Worm (Caenorhabditis elegans) whole organism, young adult: Measurements from ENCODE around the gene clec-84.

Source experiments
- B0019.2 ChIP-seq: fragments of 200-800 bp; sonication (Bioruptor generic); conservative IDR thresholded peaks from 2 replicates; pipeline ENCODE4 v1.3.6; 2022; ENCODE audit warnings: missing genetic modification reagents, missing genetic modification characterization, missing compliant biosample characterization
- F39B2.1 ChIP-seq: fragments of 200-800 bp; sonication (Bioruptor generic); IDR thresholded peaks from 2 replicates; pipeline ENCODE4 v1.3.6; 2022; ENCODE audit warnings: missing genetic modification reagents, missing genetic modification characterization, missing compliant biosample characterization
- F55B11.4 ChIP-seq: sonication (generic microtip); optimal IDR thresholded peaks from 2 replicates; lab custom pipeline; 2016; ENCODE audit warnings: missing compliant biosample characterization, missing genetic modification characterization, borderline replicate concordance; ENCODE audit not compliant: insufficient read depth
- T26A5.8 ChIP-seq: sonication (generic microtip); optimal IDR thresholded peaks from 2 replicates; lab custom pipeline; 2016; ENCODE audit warnings: missing genetic modification characterization, missing compliant biosample characterization
- aptf-3 ChIP-seq: fragments of 200-800 bp; sonication (Bioruptor generic); IDR thresholded peaks from 2 replicates; pipeline ENCODE4 v1.3.6; 2022; ENCODE audit warnings: missing genetic modification characterization, missing compliant biosample characterization
- atf-7 ChIP-seq: sonication (generic microtip); optimal IDR thresholded peaks from 2 replicates; lab custom pipeline; 2017; ENCODE audit warnings: mild to moderate bottlenecking, missing genetic modification characterization, missing compliant biosample characterization
- attf-3 ChIP-seq: fragments of 200-800 bp; sonication (Bioruptor generic); conservative IDR thresholded peaks from 2 replicates; pipeline ENCODE4 v1.3.6; 2022; ENCODE audit warnings: missing genetic modification reagents, missing genetic modification characterization, missing compliant biosample characterization
- attf-5 ChIP-seq: fragments of 200-800 bp; sonication (Bioruptor generic); optimal IDR thresholded peaks from 2 replicates; lab custom pipeline; 2018; ENCODE audit warnings: mild to moderate bottlenecking, missing genetic modification characterization, missing compliant biosample characterization
- bed-1 ChIP-seq: fragments of 200-800 bp; sonication (Bioruptor generic); IDR thresholded peaks from 2 replicates; pipeline ENCODE4 v1.3.6; 2022; ENCODE audit warnings: missing genetic modification reagents, missing genetic modification characterization, missing compliant biosample characterization
- bed-2 ChIP-seq: fragments of 200-800 bp; sonication (Bioruptor generic); IDR thresholded peaks from 2 replicates; pipeline ENCODE4 v1.3.6; 2022; ENCODE audit warnings: missing genetic modification reagents, missing genetic modification characterization, missing compliant biosample characterization
- ccch-3 ChIP-seq: fragments of 200-800 bp; sonication (Bioruptor generic); optimal IDR thresholded peaks from 2 replicates; lab custom pipeline; 2018; ENCODE audit warnings: mild to moderate bottlenecking, missing genetic modification characterization, missing compliant biosample characterization
- cebp-1 ChIP-seq, 2 experiments: fragments of 200-800 bp in 1 of 2; sonication (Bioruptor generic) in 1 of 2; sonication (generic microtip) in 1 of 2; IDR thresholded peaks in 1 of 2; optimal IDR thresholded peaks in 1 of 2; 2 replicates each; pipeline versions ENCODE4 v1.3.6 to Lab custom; 2017 to 2022; ENCODE audit warnings: missing compliant biosample characterization in 2 of 2, missing genetic modification characterization in 2 of 2, mild to moderate bottlenecking in 1 of 2, missing genetic modification reagents in 1 of 2, moderate library complexity in 1 of 2
- ceh-58 ChIP-seq: fragments of 200-800 bp; sonication (Bioruptor generic); IDR thresholded peaks from 2 replicates; pipeline ENCODE4 v1.3.6; 2022; ENCODE audit warnings: missing genetic modification characterization, missing compliant biosample characterization
- ceh-91 ChIP-seq: fragments of 200-800 bp; sonication (Bioruptor generic); IDR thresholded peaks from 2 replicates; pipeline ENCODE4 v1.3.6; 2022; ENCODE audit warnings: missing genetic modification reagents, missing genetic modification characterization, missing compliant biosample characterization
- chd-7 ChIP-seq: sonication (generic microtip); optimal IDR thresholded peaks from 2 replicates; lab custom pipeline; 2016; ENCODE audit warnings: mild to moderate bottlenecking, missing genetic modification characterization, moderate library complexity, missing compliant biosample characterization
- die-1 ChIP-seq: sonication (generic microtip); optimal IDR thresholded peaks from 2 replicates; lab custom pipeline; 2016; ENCODE audit warnings: missing genotype, mild to moderate bottlenecking, missing genetic modification characterization, missing compliant biosample characterization
- dox-1 ChIP-seq: fragments of 200-800 bp; sonication (Bioruptor generic); IDR thresholded peaks from 2 replicates; pipeline ENCODE4 v1.3.6; 2022; ENCODE audit warnings: missing genetic modification reagents, missing genetic modification characterization, missing compliant biosample characterization
- dpff-1 ChIP-seq: sonication (generic microtip); optimal IDR thresholded peaks from 2 replicates; lab custom pipeline; 2017; ENCODE audit warnings: mild to moderate bottlenecking, missing genetic modification characterization, missing compliant biosample characterization
- dpl-1 ChIP-seq: fragments of 150-350 bp; optimal IDR thresholded peaks from 2 replicates; lab custom pipeline; 2014; ENCODE audit warnings: missing biosample characterization, missing genetic modification reagents, missing genetic modification characterization
- egrh-3 ChIP-seq: fragments of 200-800 bp; sonication (Bioruptor generic); IDR thresholded peaks from 2 replicates; pipeline ENCODE4 v1.3.6; 2022; ENCODE audit warnings: missing genetic modification reagents, missing genetic modification characterization, missing compliant biosample characterization
- ekl-4 ChIP-seq: fragments of 200-800 bp; sonication (Bioruptor generic); IDR thresholded peaks from 2 replicates; pipeline ENCODE4 v1.3.6; 2022; ENCODE audit warnings: missing genetic modification reagents, missing genetic modification characterization, missing compliant biosample characterization
- gei-17 ChIP-seq: fragments of 200-800 bp; sonication (Bioruptor generic); optimal IDR thresholded peaks from 2 replicates; lab custom pipeline; 2018; ENCODE audit warnings: mild to moderate bottlenecking, missing genetic modification characterization, missing compliant biosample characterization
- hlh-26 ChIP-seq: fragments of 200-800 bp; sonication (Bioruptor generic); conservative IDR thresholded peaks from 2 replicates; pipeline ENCODE4 v1.3.6; 2022; ENCODE audit warnings: missing genetic modification reagents, missing genetic modification characterization, missing compliant biosample characterization
- let-607 ChIP-seq, 2 experiments: fragments of 200-800 bp in 1 of 2; sonication (Bioruptor generic) in 1 of 2; sonication (generic microtip) in 1 of 2; optimal IDR thresholded peaks; 2 replicates each; lab custom pipeline; 2016 to 2018; ENCODE audit warnings: mild to moderate bottlenecking in 2 of 2, missing compliant biosample characterization in 2 of 2, missing genetic modification characterization in 2 of 2, moderate library complexity in 2 of 2, missing genotype in 1 of 2
- lin-35 ChIP-seq, 3 experiments: fragments of 150-350 bp in 2 of 3; sonication (generic microtip) in 1 of 3; optimal IDR thresholded peaks; 2 replicates each; lab custom pipeline; 2014 to 2018; ENCODE audit warnings: missing biosample characterization in 3 of 3, missing genetic modification characterization in 3 of 3, missing genetic modification reagents in 3 of 3
- lin-40 ChIP-seq: sonication (generic microtip); optimal IDR thresholded peaks from 2 replicates; lab custom pipeline; 2016; ENCODE audit warnings: missing genetic modification characterization, mild to moderate bottlenecking, missing compliant biosample characterization, missing genotype, missing genetic modification reagents
- lin-54 ChIP-seq: fragments of 200-800 bp; sonication (Bioruptor generic); optimal IDR thresholded peaks from 2 replicates; lab custom pipeline; 2018; ENCODE audit warnings: mild to moderate bottlenecking, missing genetic modification characterization, missing compliant biosample characterization
- lsy-27 ChIP-seq: sonication (generic microtip); optimal IDR thresholded peaks from 2 replicates; lab custom pipeline; 2017; ENCODE audit warnings: missing genetic modification characterization, mild to moderate bottlenecking, missing compliant biosample characterization, antibody characterized with exemption, missing genotype, borderline replicate concordance; ENCODE audit not compliant: insufficient read depth
- madf-3 ChIP-seq: fragments of 200-800 bp; sonication (Bioruptor generic); IDR thresholded peaks from 2 replicates; pipeline ENCODE4 v1.3.6; 2022; ENCODE audit warnings: missing genetic modification reagents, missing genetic modification characterization, missing compliant biosample characterization
- madf-6 ChIP-seq: fragments of 200-800 bp; sonication (Bioruptor generic); IDR thresholded peaks from 2 replicates; pipeline ENCODE4 v1.3.6; 2022; ENCODE audit warnings: missing genetic modification reagents, missing genetic modification characterization, missing compliant biosample characterization
- madf-8 ChIP-seq: fragments of 200-800 bp; sonication (Bioruptor generic); conservative IDR thresholded peaks from 2 replicates; pipeline ENCODE4 v1.3.6; 2022; ENCODE audit warnings: missing genetic modification reagents, missing genetic modification characterization, missing compliant biosample characterization
- mcd-1 ChIP-seq: fragments of 200-800 bp; sonication (Bioruptor generic); IDR thresholded peaks from 2 replicates; pipeline ENCODE4 v1.3.6; 2022; ENCODE audit warnings: missing genetic modification reagents, missing genetic modification characterization, missing compliant biosample characterization
- mel-28 ChIP-seq: sonication (generic microtip); optimal IDR thresholded peaks from 2 replicates; lab custom pipeline; 2016; ENCODE audit warnings: borderline replicate concordance, mild to moderate bottlenecking, missing genetic modification characterization, missing compliant biosample characterization
- nfya-1 ChIP-seq: sonication (generic microtip); optimal IDR thresholded peaks from 2 replicates; lab custom pipeline; 2017; ENCODE audit warnings: antibody characterized with exemption, missing compliant biosample characterization, missing genetic modification characterization, borderline replicate concordance; ENCODE audit not compliant: insufficient read depth
- nfya-2 ChIP-seq: fragments of 200-800 bp; sonication (Bioruptor generic); IDR thresholded peaks from 2 replicates; pipeline ENCODE4 v1.3.6; 2022; ENCODE audit warnings: missing genetic modification reagents, missing genetic modification characterization, missing compliant biosample characterization
- nhr-90 ChIP-seq: sonication (generic microtip); optimal IDR thresholded peaks from 2 replicates; lab custom pipeline; 2016; ENCODE audit warnings: missing genotype, mild to moderate bottlenecking, missing genetic modification characterization, missing compliant biosample characterization
- rec-8 ChIP-seq, 2 experiments: sonication (generic microtip); optimal IDR thresholded peaks; 2 replicates each; lab custom pipeline; 2016; ENCODE audit warnings: mild to moderate bottlenecking in 2 of 2, missing genetic modification characterization in 2 of 2, missing genetic modification reagents in 2 of 2, missing genotype in 2 of 2, missing biosample characterization in 1 of 2, missing compliant biosample characterization in 1 of 2, moderate library complexity in 1 of 2
- snpc-1.3 ChIP-seq: sonication (generic microtip); optimal IDR thresholded peaks from 2 replicates; lab custom pipeline; 2017; ENCODE audit warnings: missing genetic modification characterization, mild to moderate bottlenecking, missing compliant biosample characterization, antibody characterized with exemption, moderate library complexity, missing genotype, missing genetic modification reagents; ENCODE audit not compliant: insufficient read depth
- snpc-4 ChIP-seq, 5 experiments: fragments of 150-350 bp in 1 of 5; sonication (generic microtip) in 4 of 5; optimal IDR thresholded peaks; 2 replicates each; lab custom pipeline; 2014 to 2018; ENCODE audit warnings: missing genetic modification characterization in 5 of 5, missing biosample characterization in 3 of 5, antibody characterized with exemption in 2 of 5, mild to moderate bottlenecking in 2 of 5, missing compliant biosample characterization in 2 of 5, missing genotype in 2 of 5, moderate library complexity in 2 of 5, missing genetic modification reagents in 1 of 5
- somi-1 ChIP-seq: fragments of 200-800 bp; sonication (Bioruptor generic); optimal IDR thresholded peaks from 2 replicates; lab custom pipeline; 2018; ENCODE audit warnings: mild to moderate bottlenecking, missing genetic modification characterization, missing compliant biosample characterization
- sptf-2 ChIP-seq: fragments of 200-800 bp; sonication (Bioruptor generic); optimal IDR thresholded peaks from 2 replicates; lab custom pipeline; 2018; ENCODE audit warnings: mild to moderate bottlenecking, missing genetic modification characterization, missing compliant biosample characterization
- tbp1 ChIP-seq: fragments of 200-800 bp; sonication (Bioruptor generic); optimal IDR thresholded peaks from 2 replicates; lab custom pipeline; 2018; ENCODE audit warnings: mild to moderate bottlenecking, missing genetic modification characterization, missing compliant biosample characterization
- unc-130 ChIP-seq: sonication (generic microtip); optimal IDR thresholded peaks from 2 replicates; lab custom pipeline; 2016; ENCODE audit warnings: missing genetic modification reagents, missing genetic modification characterization, missing compliant biosample characterization
- ztf-18 ChIP-seq: sonication (generic microtip); optimal IDR thresholded peaks from 2 replicates; lab custom pipeline; 2016; ENCODE audit warnings: missing genotype, mild to moderate bottlenecking, missing genetic modification characterization, missing compliant biosample characterization
- ztf-28 ChIP-seq: fragments of 200-800 bp; sonication (Bioruptor generic); IDR thresholded peaks from 2 replicates; pipeline ENCODE4 v1.3.6; 2022; ENCODE audit warnings: missing genetic modification reagents, missing genetic modification characterization, missing compliant biosample characterization
- ztf-6 ChIP-seq: fragments of 200-800 bp; sonication (Bioruptor generic); IDR thresholded peaks from 2 replicates; pipeline ENCODE4 v1.3.6; 2022; ENCODE audit warnings: missing genetic modification reagents, missing genetic modification characterization, missing compliant biosample characterization

Gene clec-84

ce11 chrIV:2890401-2890952 lies 48.2 kb downstream of the clec-84 start, which contains the start of the genes nprt-1 and dib-1:
TSS of gene nprt-1 (minus strand) at chrIV:2890451.
TSS of gene dib-1 (plus strand) at chrIV:2890882.
- TF ChIP-seq cebp-1 (GFP tag; IDR thresholded peaks at IDR 0.05; lab: Robert Waterston, UW) (no peak), cebp-1 (tag; optimal IDR thresholded peaks at IDR 0.05; lab: Kevin White, UChicago) (peak; percentile 12), lin-35 (GFP tag; optimal IDR thresholded peaks at IDR 0.05; lab: Kevin White, UChicago) (peak in 1 of 3 experiments; percentile 88), ztf-18 (tag; lab: Kevin White, UChicago) (no peak), attf-3 (GFP tag; lab: Robert Waterston, UW) (peak; percentile 96), bed-2 (no peak), lin-40 (tag; lab: Kevin White, UChicago) (no peak), dox-1 (GFP tag; lab: Robert Waterston, UW) (no peak), ekl-4 (GFP tag; lab: Robert Waterston, UW) (no peak), bed-1 (GFP tag; lab: Robert Waterston, UW) (no peak), ccch-3 (no peak), ceh-58 (GFP tag; lab: Robert Waterston, UW) (no peak), dpl-1 (GFP tag; lab: Kevin White, UChicago) (peak; percentile 17), madf-6 (GFP tag; lab: Robert Waterston, UW) (no peak), rec-8 (tag; optimal IDR thresholded peaks at IDR 0.05; lab: Kevin White, UChicago) (no peak), sptf-2 (GFP tag; lab: Kevin White, UChicago) (no peak), ztf-6 (no peak), ztf-28 (no peak), nfya-1 (no peak), gei-17 (no peak), nfya-2 (GFP tag; lab: Robert Waterston, UW) (no peak), dpff-1 (tag; lab: Kevin White, UChicago) (no peak), T26A5.8 (tag; lab: Kevin White, UChicago) (no peak), nhr-90 (tag; lab: Kevin White, UChicago) (no peak), mcd-1 (GFP tag; lab: Robert Waterston, UW) (peak; percentile 43; the same call in 1 of the 2 replicates), mel-28 (tag; lab: Kevin White, UChicago) (no peak), hlh-26 (GFP tag; lab: Robert Waterston, UW) (no peak), snpc-4 (GFP tag; optimal IDR thresholded peaks at IDR 0.05; lab: Kevin White, UChicago) (no peak), snpc-4 (tag; optimal IDR thresholded peaks at IDR 0.05; lab: Kevin White, UChicago) (no peak), B0019.2 (GFP tag; lab: Robert Waterston, UW) (no peak), unc-130 (no peak), die-1 (tag; lab: Kevin White, UChicago) (no peak), attf-5 (GFP tag; lab: Kevin White, UChicago) (no peak), egrh-3 (GFP tag; lab: Robert Waterston, UW) (no peak), lsy-27 (tag; lab: Kevin White, UChicago) (no peak), madf-3 (no peak), lin-54 (GFP tag; lab: Kevin White, UChicago) (peak; percentile 54), F39B2.1 (no peak), ceh-91 (GFP tag; lab: Robert Waterston, UW) (no peak), F55B11.4 (tag; lab: Kevin White, UChicago) (no peak), somi-1 (GFP tag; lab: Kevin White, UChicago) (no peak), chd-7 (no peak), aptf-3 (GFP tag; lab: Robert Waterston, UW) (no peak), atf-7 (tag; lab: Kevin White, UChicago) (no peak), madf-8 (GFP tag; lab: Robert Waterston, UW) (no peak), let-607 (tag; optimal IDR thresholded peaks at IDR 0.05; lab: Kevin White, UChicago) (no peak), tbp1 (GFP tag; lab: Kevin White, UChicago) (no peak), snpc-1.3 (tag; lab: Kevin White, UChicago) (no peak)
